Worm (Caenorhabditis elegans) whole organism, young adult: ENCODE measurements around the gene Y73B6BL.31.

Source experiments
- C06A6.2 ChIP-seq: fragments of 200-800 bp; sonication (Bioruptor generic); conservative IDR thresholded peaks from 2 replicates; pipeline ENCODE4 v1.3.6; 2022; ENCODE audit warnings: missing genetic modification characterization, missing compliant biosample characterization
- F10E7.11 ChIP-seq: sonication (generic microtip); optimal IDR thresholded peaks from 2 replicates; lab custom pipeline; 2017; ENCODE audit warnings: mild to moderate bottlenecking, missing genetic modification characterization, moderate library complexity, missing compliant biosample characterization
- F23B12.7 ChIP-seq: sonication (generic microtip); optimal IDR thresholded peaks from 2 replicates; lab custom pipeline; 2017; ENCODE audit warnings: missing genetic modification characterization, mild to moderate bottlenecking, missing compliant biosample characterization, antibody characterized with exemption, moderate library complexity; ENCODE audit not compliant: insufficient read depth
- F57C9.4 ChIP-seq: sonication (generic microtip); optimal IDR thresholded peaks from 2 replicates; lab custom pipeline; 2017; ENCODE audit warnings: mild to moderate bottlenecking, missing genetic modification characterization, missing compliant biosample characterization
- T26A5.8 ChIP-seq: sonication (generic microtip); optimal IDR thresholded peaks from 2 replicates; lab custom pipeline; 2016; ENCODE audit warnings: missing genetic modification characterization, missing compliant biosample characterization
- aptf-2 ChIP-seq: fragments of 200-800 bp; sonication (Bioruptor generic); conservative IDR thresholded peaks from 2 replicates; pipeline ENCODE4 v1.3.6; 2022; ENCODE audit warnings: missing genetic modification reagents, missing genetic modification characterization, missing compliant biosample characterization
- aptf-3 ChIP-seq: fragments of 200-800 bp; sonication (Bioruptor generic); IDR thresholded peaks from 2 replicates; pipeline ENCODE4 v1.3.6; 2022; ENCODE audit warnings: missing genetic modification characterization, missing compliant biosample characterization
- athp-1 ChIP-seq: sonication (generic microtip); optimal IDR thresholded peaks from 2 replicates; lab custom pipeline; 2017; ENCODE audit warnings: mild to moderate bottlenecking, missing genetic modification characterization, missing compliant biosample characterization
- attf-3 ChIP-seq: fragments of 200-800 bp; sonication (Bioruptor generic); conservative IDR thresholded peaks from 2 replicates; pipeline ENCODE4 v1.3.6; 2022; ENCODE audit warnings: missing genetic modification reagents, missing genetic modification characterization, missing compliant biosample characterization
- attf-5 ChIP-seq: fragments of 200-800 bp; sonication (Bioruptor generic); optimal IDR thresholded peaks from 2 replicates; lab custom pipeline; 2018; ENCODE audit warnings: mild to moderate bottlenecking, missing genetic modification characterization, missing compliant biosample characterization
- attf-6 ChIP-seq: fragments of 200-800 bp; sonication (Bioruptor generic); IDR thresholded peaks from 2 replicates; pipeline ENCODE4 v1.3.6; 2022; ENCODE audit warnings: missing genetic modification reagents, missing genetic modification characterization, missing compliant biosample characterization
- cebp-1 ChIP-seq, 2 experiments: fragments of 200-800 bp in 1 of 2; sonication (Bioruptor generic) in 1 of 2; sonication (generic microtip) in 1 of 2; IDR thresholded peaks in 1 of 2; optimal IDR thresholded peaks in 1 of 2; 2 replicates each; pipeline versions ENCODE4 v1.3.6 to Lab custom; 2017 to 2022; ENCODE audit warnings: missing compliant biosample characterization in 2 of 2, missing genetic modification characterization in 2 of 2, mild to moderate bottlenecking in 1 of 2, missing genetic modification reagents in 1 of 2, moderate library complexity in 1 of 2
- ceh-27 ChIP-seq: fragments of 200-800 bp; sonication (Bioruptor generic); optimal IDR thresholded peaks from 2 replicates; lab custom pipeline; 2018; ENCODE audit warnings: mild to moderate bottlenecking, missing genetic modification characterization, moderate library complexity, missing compliant biosample characterization
- dpl-1 ChIP-seq: fragments of 150-350 bp; optimal IDR thresholded peaks from 2 replicates; lab custom pipeline; 2014; ENCODE audit warnings: missing biosample characterization, missing genetic modification reagents, missing genetic modification characterization
- efl-1 ChIP-seq: fragments of 150-350 bp; optimal IDR thresholded peaks from 2 replicates; lab custom pipeline; 2014; ENCODE audit warnings: missing biosample characterization, missing genetic modification reagents, missing genetic modification characterization
- egrh-3 ChIP-seq: fragments of 200-800 bp; sonication (Bioruptor generic); IDR thresholded peaks from 2 replicates; pipeline ENCODE4 v1.3.6; 2022; ENCODE audit warnings: missing genetic modification reagents, missing genetic modification characterization, missing compliant biosample characterization
- hlh-12 ChIP-seq: sonication (generic microtip); optimal IDR thresholded peaks from 2 replicates; lab custom pipeline; 2016; ENCODE audit warnings: missing genetic modification characterization, missing compliant biosample characterization
- hmg-1.2 ChIP-seq: fragments of 200-800 bp; sonication (Bioruptor generic); IDR thresholded peaks from 2 replicates; pipeline ENCODE4 v1.3.6; 2022; ENCODE audit warnings: missing genetic modification reagents, missing genetic modification characterization, missing compliant biosample characterization
- hrde-1 ChIP-seq: sonication (generic microtip); optimal IDR thresholded peaks from 2 replicates; lab custom pipeline; 2016; ENCODE audit warnings: missing genetic modification characterization, mild to moderate bottlenecking, missing compliant biosample characterization, moderate library complexity, missing genotype, missing genetic modification reagents, borderline replicate concordance
- lir-1 ChIP-seq: fragments of 200-800 bp; sonication (Bioruptor generic); conservative IDR thresholded peaks from 2 replicates; pipeline ENCODE4 v1.3.6; 2022; ENCODE audit warnings: missing genetic modification reagents, missing genetic modification characterization, missing compliant biosample characterization
- lsy-27 ChIP-seq: sonication (generic microtip); optimal IDR thresholded peaks from 2 replicates; lab custom pipeline; 2017; ENCODE audit warnings: missing genetic modification characterization, mild to moderate bottlenecking, missing compliant biosample characterization, antibody characterized with exemption, missing genotype, borderline replicate concordance; ENCODE audit not compliant: insufficient read depth
- madf-6 ChIP-seq: fragments of 200-800 bp; sonication (Bioruptor generic); IDR thresholded peaks from 2 replicates; pipeline ENCODE4 v1.3.6; 2022; ENCODE audit warnings: missing genetic modification reagents, missing genetic modification characterization, missing compliant biosample characterization
- mcd-1 ChIP-seq: fragments of 200-800 bp; sonication (Bioruptor generic); IDR thresholded peaks from 2 replicates; pipeline ENCODE4 v1.3.6; 2022; ENCODE audit warnings: missing genetic modification reagents, missing genetic modification characterization, missing compliant biosample characterization
- mxl-1 ChIP-seq: sonication (generic microtip); optimal IDR thresholded peaks from 2 replicates; lab custom pipeline; 2016; ENCODE audit warnings: missing genetic modification characterization, missing compliant biosample characterization
- nfya-2 ChIP-seq: fragments of 200-800 bp; sonication (Bioruptor generic); IDR thresholded peaks from 2 replicates; pipeline ENCODE4 v1.3.6; 2022; ENCODE audit warnings: missing genetic modification reagents, missing genetic modification characterization, missing compliant biosample characterization
- nhr-80 ChIP-seq: sonication (generic microtip); optimal IDR thresholded peaks from 2 replicates; lab custom pipeline; 2016; ENCODE audit warnings: missing genetic modification characterization, missing compliant biosample characterization
- nhr-90 ChIP-seq: sonication (generic microtip); optimal IDR thresholded peaks from 2 replicates; lab custom pipeline; 2016; ENCODE audit warnings: missing genotype, mild to moderate bottlenecking, missing genetic modification characterization, missing compliant biosample characterization
- rec-8 ChIP-seq, 2 experiments: sonication (generic microtip); optimal IDR thresholded peaks; 2 replicates each; lab custom pipeline; 2016; ENCODE audit warnings: mild to moderate bottlenecking in 2 of 2, missing genetic modification characterization in 2 of 2, missing genetic modification reagents in 2 of 2, missing genotype in 2 of 2, missing biosample characterization in 1 of 2, missing compliant biosample characterization in 1 of 2, moderate library complexity in 1 of 2
- repo-1 ChIP-seq: sonication (generic microtip); optimal IDR thresholded peaks from 2 replicates; lab custom pipeline; 2017; ENCODE audit warnings: mild to moderate bottlenecking, missing genetic modification characterization, missing compliant biosample characterization
- rpc-1 ChIP-seq, 2 experiments: fragments of 150-350 bp in 1 of 2; sonication (generic microtip) in 1 of 2; optimal IDR thresholded peaks; 2 replicates each; lab custom pipeline; 2014 to 2018; ENCODE audit warnings: missing biosample characterization in 1 of 2, missing genetic modification characterization in 1 of 2, missing genetic modification reagents in 1 of 2, missing genotype in 1 of 2
- snpc-1.1 ChIP-seq: sonication (generic microtip); optimal IDR thresholded peaks from 2 replicates; lab custom pipeline; 2017; ENCODE audit warnings: missing genetic modification characterization, mild to moderate bottlenecking, missing compliant biosample characterization, antibody characterized with exemption, moderate library complexity, missing genotype, missing genetic modification reagents; ENCODE audit not compliant: insufficient read depth
- snpc-3.4 ChIP-seq: sonication (generic microtip); optimal IDR thresholded peaks from 2 replicates; lab custom pipeline; 2017; ENCODE audit warnings: missing genetic modification characterization, mild to moderate bottlenecking, missing compliant biosample characterization, antibody characterized with exemption, moderate library complexity, missing genotype, missing genetic modification reagents
- snpc-4 ChIP-seq, 5 experiments: fragments of 150-350 bp in 1 of 5; sonication (generic microtip) in 4 of 5; optimal IDR thresholded peaks; 2 replicates each; lab custom pipeline; 2014 to 2018; ENCODE audit warnings: missing genetic modification characterization in 5 of 5, missing biosample characterization in 3 of 5, antibody characterized with exemption in 2 of 5, mild to moderate bottlenecking in 2 of 5, missing compliant biosample characterization in 2 of 5, missing genotype in 2 of 5, moderate library complexity in 2 of 5, missing genetic modification reagents in 1 of 5
- unc-130 ChIP-seq: sonication (generic microtip); optimal IDR thresholded peaks from 2 replicates; lab custom pipeline; 2016; ENCODE audit warnings: missing genetic modification reagents, missing genetic modification characterization, missing compliant biosample characterization
- unc-62 ChIP-seq: fragments of 150-350 bp; optimal IDR thresholded peaks from 2 replicates; lab custom pipeline; 2014; ENCODE audit warnings: missing biosample characterization, missing genetic modification reagents, missing genetic modification characterization
- xnd-1 ChIP-seq: sonication (generic microtip); optimal IDR thresholded peaks from 2 replicates; lab custom pipeline; 2016; ENCODE audit warnings: missing genotype, missing genetic modification reagents, missing genetic modification characterization, missing compliant biosample characterization
- ztf-26 ChIP-seq: sonication (generic microtip); optimal IDR thresholded peaks from 2 replicates; lab custom pipeline; 2017; ENCODE audit warnings: missing genetic modification characterization, missing compliant biosample characterization

Y73B6BL.31 gene

DNA sequence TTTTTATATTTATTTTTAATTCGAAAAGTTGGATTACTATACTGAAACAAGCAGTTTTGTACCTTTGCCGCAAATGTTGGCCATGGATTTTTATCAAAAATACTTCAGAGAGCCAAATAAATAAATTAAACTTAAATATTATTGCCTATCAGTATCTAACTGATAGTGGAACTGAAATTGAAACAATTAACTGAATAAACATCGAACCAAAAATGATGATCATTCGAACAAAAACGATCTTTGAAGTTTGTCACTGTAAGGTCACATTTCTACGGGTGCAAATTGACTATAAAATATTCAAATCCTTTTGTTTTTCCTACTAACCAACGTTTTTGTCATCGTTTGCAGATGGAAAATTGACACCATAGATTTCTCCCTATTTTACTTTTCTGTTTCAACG is 1.3 kb downstream of the Y73B6BL.31 start:
- no peak for TF ChIP-seq mxl-1
- peak; percentile 1 for TF ChIP-seq nhr-80 (tag; lab: Kevin White, UChicago)

ce11 chrIV:6457472-6457871 is 15.8 kb downstream of the Y73B6BL.31 start, which contains the start of gene lgc-10:
Gene lgc-10 (minus strand): TSS chrIV:6457572.
- TF ChIP-seq snpc-1.1 (tag; lab: Kevin White, UChicago), result no peak
- no peak for TF ChIP-seq dpl-1 (GFP tag; lab: Kevin White, UChicago)
- no peak for TF ChIP-seq repo-1 (tag; lab: Kevin White, UChicago)
- TF ChIP-seq ztf-26, result no peak
- no peak for TF ChIP-seq snpc-3.4 (tag; lab: Kevin White, UChicago)
- TF ChIP-seq F23B12.7 (tag; lab: Kevin White, UChicago), result no peak
- TF ChIP-seq attf-3 (GFP tag; lab: Robert Waterston, UW), result no peak
- TF ChIP-seq F10E7.11, result no peak
- no peak for TF ChIP-seq xnd-1 (tag; lab: Kevin White, UChicago)
- TF ChIP-seq ceh-27, result no peak
- no peak for TF ChIP-seq efl-1 (GFP tag; lab: Kevin White, UChicago)
- no peak for TF ChIP-seq aptf-3 (GFP tag; lab: Robert Waterston, UW)
- TF ChIP-seq mcd-1, result no peak
- no peak for TF ChIP-seq rec-8 (tag; optimal IDR thresholded peaks at IDR 0.05; lab: Kevin White, UChicago)
- no peak for TF ChIP-seq nfya-2
- TF ChIP-seq nhr-90 (tag; lab: Kevin White, UChicago), result no peak
- no peak for TF ChIP-seq lir-1
- no peak for TF ChIP-seq egrh-3 (GFP tag; lab: Robert Waterston, UW)
- no peak for TF ChIP-seq madf-6
- no peak for TF ChIP-seq unc-62
- TF ChIP-seq, all 124 proteins: peak for 0

DNA sequence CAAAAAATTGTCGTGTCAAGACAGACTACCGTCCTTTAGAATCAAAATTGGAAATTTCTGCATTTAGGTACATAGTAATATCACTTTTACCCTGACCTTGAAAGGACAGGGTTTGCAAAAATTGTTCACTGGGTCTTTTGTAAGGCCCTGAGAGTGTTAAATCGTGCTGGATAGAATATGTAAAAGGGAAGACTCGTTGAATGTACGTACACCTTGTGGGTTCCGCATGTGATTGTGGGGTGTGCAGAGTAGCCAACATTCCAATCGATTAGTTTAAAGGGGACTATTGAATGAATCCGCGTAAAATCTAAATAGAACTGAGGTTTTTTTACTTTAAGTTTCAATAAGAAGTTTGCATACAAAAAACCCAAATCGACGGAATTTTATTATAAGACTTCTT is 18.9 kb downstream of the Y73B6BL.31 start:
- TF ChIP-seq cebp-1 (GFP tag; IDR thresholded peaks at IDR 0.05; lab: Robert Waterston, UW) (no peak), cebp-1 (tag; optimal IDR thresholded peaks at IDR 0.05; lab: Kevin White, UChicago) (no peak), egrh-3 (GFP tag; lab: Robert Waterston, UW) (no peak), mcd-1 (no peak), hrde-1 (tag; lab: Kevin White, UChicago) (no peak), hmg-1.2 (GFP tag; lab: Robert Waterston, UW) (no peak; the same call in 1 of the 2 replicates), unc-130 (GFP tag; lab: Kevin White, UChicago) (no peak), attf-6 (GFP tag; lab: Robert Waterston, UW) (peak; percentile 57; the same call in 1 of the 2 replicates), aptf-2 (no peak), hlh-12 (tag; lab: Kevin White, UChicago) (no peak), F57C9.4 (tag; lab: Kevin White, UChicago) (no peak), snpc-4 (GFP tag; optimal IDR thresholded peaks at IDR 0.05; lab: Kevin White, UChicago) (peak; percentile 69), snpc-4 (tag; optimal IDR thresholded peaks at IDR 0.05; lab: Kevin White, UChicago) (peak; percentile 66 to 77 (median 73)), rpc-1 (optimal IDR thresholded peaks at IDR 0.05; lab: Kevin White, UChicago) (no peak), rpc-1 (tag; optimal IDR thresholded peaks at IDR 0.05; lab: Kevin White, UChicago) (no peak), attf-5 (no peak), snpc-1.1 (tag; lab: Kevin White, UChicago) (peak; percentile 79), T26A5.8 (tag; lab: Kevin White, UChicago) (no peak), athp-1 (tag; lab: Kevin White, UChicago) (no peak), lsy-27 (tag; lab: Kevin White, UChicago) (no peak), C06A6.2 (GFP tag; lab: Robert Waterston, UW) (no peak), madf-6 (no peak)
